Fruit fly (Drosophila melanogaster) whole organism: ENCODE data around the gene CG1354.

Experiments
- CG8478 ChIP-seq: fragments of >200 bp; optimal IDR thresholded peaks from 2 replicates; lab custom pipeline; 2018; ENCODE audit warnings: inconsistent platforms
- Dll ChIP-seq: fragments of >200 bp; optimal IDR thresholded peaks from 2 replicates; lab custom pipeline; 2017
- EcR ChIP-seq, 2 experiments: fragments of >200 bp; optimal IDR thresholded peaks; 2 replicates each; lab custom pipeline; 2017; ENCODE audit warnings: missing biosample characterization in 2 of 2, missing genetic modification characterization in 2 of 2, missing genetic modification reagents in 2 of 2
- pan ChIP-seq: fragments of >200 bp; optimal IDR thresholded peaks from 2 replicates; lab custom pipeline; 2017
- psq ChIP-seq: fragments of >200 bp; optimal IDR thresholded peaks from 2 replicates; lab custom pipeline; 2017
- usp ChIP-seq: fragments of >200 bp; optimal IDR thresholded peaks from 2 replicates; lab custom pipeline; 2017; ENCODE audit warnings: missing biosample characterization, missing genetic modification characterization, mixed read lengths

CG1354 gene

dm6 chrX:9812579-9812978 lies 34.0 kb downstream of the CG1354 start:
- TF ChIP-seq pan (lab: Kevin White, UChicago) (no peak), CG8478 (lab: Kevin White, UChicago) (no peak), psq (lab: Kevin White, UChicago) (no peak), Dll (lab: Kevin White, UChicago) (no peak), EcR (GFP tag; optimal IDR thresholded peaks at IDR 0.05; lab: Kevin White, UChicago) (no peak), usp (GFP tag; lab: Kevin White, UChicago) (no peak)

- TF ChIP-seq psq (lab: Kevin White, UChicago): no peak
- no peak for TF ChIP-seq pan (lab: Kevin White, UChicago)
- no peak for TF ChIP-seq usp (GFP tag; lab: Kevin White, UChicago)
- no peak for TF ChIP-seq EcR (GFP tag; optimal IDR thresholded peaks at IDR 0.05; lab: Kevin White, UChicago)
- no peak for TF ChIP-seq CG8478 (lab: Kevin White, UChicago)
Measured at dm6 chrX:9816063-9816462, 37.5 kb downstream of the CG1354 start.

DNA sequence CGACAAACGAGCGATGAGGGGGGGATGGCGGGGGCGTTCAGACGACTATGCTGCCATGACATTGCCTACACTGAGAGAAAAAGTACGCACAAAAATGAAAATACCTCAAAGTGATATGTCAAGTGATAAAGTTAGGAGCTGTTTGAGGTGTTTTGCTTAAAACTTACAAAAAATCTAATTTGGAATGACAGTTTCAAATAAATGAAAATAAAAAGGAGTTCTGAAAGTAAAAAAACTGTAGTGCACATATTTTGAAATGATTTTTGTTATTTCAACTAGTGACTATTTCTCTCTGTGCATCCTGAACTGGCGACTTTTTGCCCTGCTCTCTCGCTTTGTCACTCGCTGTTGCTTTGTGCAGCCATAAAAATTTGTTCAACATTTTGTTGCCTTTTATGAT lies 51.4 kb downstream of the CG1354 start:
- TF ChIP-seq pan (lab: Kevin White, UChicago) (no peak), usp (GFP tag; lab: Kevin White, UChicago) (no peak), Dll (lab: Kevin White, UChicago) (no peak), CG8478 (lab: Kevin White, UChicago) (no peak), EcR (GFP tag; optimal IDR thresholded peaks at IDR 0.05; lab: Kevin White, UChicago) (no peak)
